Fruit fly (Drosophila melanogaster) whole organism, embryonic: ENCODE data around the gene Baldspot.

Experiments
- Abd-B ChIP-seq: fragments of 200-800 bp; sonication (Bioruptor generic); optimal IDR thresholded peaks from 2 replicates; lab custom pipeline; 2018; ENCODE audit warnings: missing biosample characterization, mild to moderate bottlenecking, missing genetic modification characterization, moderate library complexity
- Ada2b ChIP-seq: fragments of 200-800 bp; sonication (Bioruptor generic); IDR thresholded peaks from 2 replicates; pipeline ENCODE4 v1.3.6; 2022; ENCODE audit warnings: missing biosample characterization, missing genetic modification characterization
- BEAF-32 ChIP-seq: fragments of 200-800 bp; sonication (Bioruptor generic); optimal IDR thresholded peaks from 3 replicates; lab custom pipeline; 2017; ENCODE audit warnings: missing biosample characterization, missing genetic modification characterization, mild to moderate bottlenecking, moderate library complexity, missing genetic modification reagents
- Bgb ChIP-seq: fragments of 200-800 bp; sonication (Bioruptor generic); IDR thresholded peaks from 2 replicates; pipeline ENCODE4 v1.3.6; 2022; ENCODE audit warnings: missing biosample characterization, missing genetic modification characterization; ENCODE audit not compliant: partially characterized antibody
- Blimp-1 ChIP-seq: fragments of 200-800 bp; sonication (Bioruptor generic); optimal IDR thresholded peaks from 3 replicates; lab custom pipeline; 2018; ENCODE audit warnings: missing biosample characterization, missing genetic modification characterization, mild to moderate bottlenecking, moderate library complexity, missing genetic modification reagents
- CG14014 ChIP-seq: fragments of 200-800 bp; sonication (Bioruptor generic); IDR thresholded peaks from 2 replicates; pipeline ENCODE4 v1.3.6; 2022; ENCODE audit warnings: missing biosample characterization, missing genetic modification characterization
- CG15011 ChIP-seq: fragments of 200-800 bp; sonication (Bioruptor generic); optimal IDR thresholded peaks from 3 replicates; lab custom pipeline; 2018; ENCODE audit warnings: missing biosample characterization, mild to moderate bottlenecking, missing genetic modification characterization
- CG17612 ChIP-seq: fragments of 200-800 bp; sonication (Bioruptor generic); IDR thresholded peaks from 2 replicates; pipeline ENCODE4 v1.3.6; 2022; ENCODE audit warnings: missing biosample characterization, missing genetic modification characterization
- CG2678 ChIP-seq: fragments of 200-800 bp; sonication (Bioruptor generic); optimal IDR thresholded peaks from 3 replicates; lab custom pipeline; 2019; ENCODE audit warnings: missing biosample characterization, mild to moderate bottlenecking, missing genetic modification characterization, moderate library complexity
- CG3065 ChIP-seq: fragments of 200-800 bp; sonication (Bioruptor generic); optimal IDR thresholded peaks from 2 replicates; lab custom pipeline; 2016; ENCODE audit warnings: missing biosample characterization, missing genetic modification characterization
- CG31365 ChIP-seq: fragments of 200-800 bp; sonication (Bioruptor generic); optimal IDR thresholded peaks from 2 replicates; lab custom pipeline; 2018; ENCODE audit warnings: missing biosample characterization, mild to moderate bottlenecking, missing genetic modification characterization
- CG34422 ChIP-seq: fragments of 200-800 bp; sonication (Bioruptor generic); IDR thresholded peaks from 3 replicates; pipeline ENCODE4 v1.3.6; 2022; ENCODE audit warnings: missing biosample characterization, missing genetic modification characterization
- CG3847 ChIP-seq: fragments of 200-800 bp; sonication (Bioruptor generic); IDR thresholded peaks from 2 replicates; pipeline ENCODE4 v1.3.6; 2022; ENCODE audit warnings: missing biosample characterization, missing genetic modification characterization
- CG42726 ChIP-seq: fragments of 200-800 bp; sonication (Bioruptor generic); IDR thresholded peaks from 2 replicates; pipeline ENCODE4 v1.3.6; 2022; ENCODE audit warnings: missing biosample characterization, missing genetic modification characterization; ENCODE audit not compliant: partially characterized antibody
- CG4404 ChIP-seq: fragments of 200-800 bp; sonication (Bioruptor generic); IDR thresholded peaks from 2 replicates; pipeline ENCODE4 v1.3.6; 2022; ENCODE audit warnings: missing biosample characterization, missing genetic modification characterization
- CG6654 ChIP-seq: fragments of 200-800 bp; sonication (Bioruptor generic); optimal IDR thresholded peaks from 2 replicates; lab custom pipeline; 2017; ENCODE audit warnings: missing biosample characterization, mild to moderate bottlenecking, missing genetic modification characterization
- CG7987 ChIP-seq: fragments of 200-800 bp; sonication (Bioruptor generic); optimal IDR thresholded peaks from 2 replicates; lab custom pipeline; 2018; ENCODE audit warnings: missing biosample characterization, mild to moderate bottlenecking, missing genetic modification characterization, moderate library complexity
- CoRest ChIP-seq: fragments of 200-800 bp; sonication (Bioruptor generic); optimal IDR thresholded peaks from 3 replicates; lab custom pipeline; 2018; ENCODE audit warnings: missing biosample characterization, mild to moderate bottlenecking, missing genetic modification characterization, moderate library complexity
- D19B ChIP-seq: fragments of 200-800 bp; sonication (Bioruptor generic); optimal IDR thresholded peaks from 2 replicates; lab custom pipeline; 2017; ENCODE audit warnings: missing biosample characterization, mild to moderate bottlenecking, missing genetic modification characterization
- Deaf1 ChIP-seq: fragments of 200-800 bp; optimal IDR thresholded peaks from 3 replicates; lab custom pipeline; 2019; ENCODE audit warnings: missing biosample characterization, mild to moderate bottlenecking, missing genetic modification characterization, moderate library complexity
- Elba2 ChIP-seq: fragments of 200-800 bp; sonication (Bioruptor generic); optimal IDR thresholded peaks from 3 replicates; lab custom pipeline; 2016; ENCODE audit warnings: missing biosample characterization, missing genetic modification characterization
- Fer3 ChIP-seq: fragments of 200-800 bp; sonication (Bioruptor generic); optimal IDR thresholded peaks from 2 replicates; lab custom pipeline; 2018; ENCODE audit warnings: missing biosample characterization, mild to moderate bottlenecking, missing genetic modification characterization, moderate library complexity
- HmgD ChIP-seq: fragments of 200-800 bp; sonication (Bioruptor generic); optimal IDR thresholded peaks from 3 replicates; lab custom pipeline; 2016; ENCODE audit warnings: missing biosample characterization, missing genetic modification characterization
- Hr78 ChIP-seq, 2 experiments: fragments of 200-800 bp in 1 of 2; fragments of >200 bp in 1 of 2; sonication (Bioruptor generic) in 1 of 2; optimal IDR thresholded peaks; 2 replicates each; lab custom pipeline; 2017 to 2019; ENCODE audit warnings: missing biosample characterization in 2 of 2, missing genetic modification characterization in 2 of 2, mild to moderate bottlenecking in 1 of 2, moderate library complexity in 1 of 2
- Lim3 ChIP-seq: fragments of 200-800 bp; sonication (Bioruptor generic); IDR thresholded peaks from 2 replicates; pipeline ENCODE4 v1.3.6; 2022; ENCODE audit warnings: missing biosample characterization, missing genetic modification characterization
- Ravus ChIP-seq: fragments of 200-800 bp; sonication (Bioruptor generic); IDR thresholded peaks from 2 replicates; pipeline ENCODE4 v1.3.6; 2022; ENCODE audit warnings: missing biosample characterization, missing genetic modification characterization
- Rfx ChIP-seq: fragments of 200-800 bp; sonication (Bioruptor generic); IDR thresholded peaks from 2 replicates; pipeline ENCODE4 v1.3.6; 2022; ENCODE audit warnings: missing biosample characterization, missing genetic modification characterization
- Sry-δ ChIP-seq: fragments of 200-800 bp; sonication (Bioruptor generic); optimal IDR thresholded peaks from 2 replicates; lab custom pipeline; 2016; ENCODE audit warnings: missing biosample characterization, missing genetic modification characterization
- Ssrp ChIP-seq: fragments of 200-800 bp; sonication (Bioruptor generic); optimal IDR thresholded peaks from 2 replicates; lab custom pipeline; 2018; ENCODE audit warnings: missing biosample characterization, mild to moderate bottlenecking, missing genetic modification characterization, moderate library complexity
- YL-1 ChIP-seq: fragments of 200-800 bp; sonication (Bioruptor generic); optimal IDR thresholded peaks from 3 replicates; lab custom pipeline; 2017; ENCODE audit warnings: missing biosample characterization, mild to moderate bottlenecking, missing genetic modification characterization
- ara ChIP-seq: fragments of 200-800 bp; sonication (Bioruptor generic); IDR thresholded peaks from 2 replicates; pipeline ENCODE4 v1.3.6; 2022; ENCODE audit warnings: missing biosample characterization, missing genetic modification characterization
- ato ChIP-seq: fragments of 200-800 bp; sonication (Bioruptor generic); IDR thresholded peaks from 2 replicates; pipeline ENCODE4 v1.3.6; 2022; ENCODE audit warnings: missing biosample characterization, missing genetic modification characterization; ENCODE audit not compliant: partially characterized antibody
- emc ChIP-seq: fragments of 200-800 bp; sonication (Bioruptor generic); optimal IDR thresholded peaks from 2 replicates; lab custom pipeline; 2016; ENCODE audit warnings: missing biosample characterization, missing genetic modification characterization
- gcm2 ChIP-seq: fragments of 200-800 bp; sonication (Bioruptor generic); optimal IDR thresholded peaks from 2 replicates; lab custom pipeline; 2016; ENCODE audit warnings: missing biosample characterization, missing genetic modification characterization
- gsb-n ChIP-seq: fragments of 200-800 bp; sonication (Bioruptor generic); optimal IDR thresholded peaks from 3 replicates; lab custom pipeline; 2018; ENCODE audit warnings: missing biosample characterization, mild to moderate bottlenecking, missing genetic modification characterization
- hb ChIP-seq: fragments of 200-800 bp; sonication (Bioruptor generic); IDR thresholded peaks from 3 replicates; pipeline ENCODE4 v1.3.6; 2022; ENCODE audit warnings: missing biosample characterization, missing genetic modification characterization; ENCODE audit not compliant: partially characterized antibody
- kni ChIP-seq: fragments of 200-800 bp; sonication (Bioruptor generic); optimal IDR thresholded peaks from 3 replicates; lab custom pipeline; 2017; ENCODE audit warnings: mild to moderate bottlenecking, missing biosample characterization, missing genetic modification reagents, missing genetic modification characterization
- lov ChIP-seq, 2 experiments: fragments of 200-800 bp in 1 of 2; fragments of >200 bp in 1 of 2; sonication (Bioruptor generic) in 1 of 2; IDR thresholded peaks in 1 of 2; optimal IDR thresholded peaks in 1 of 2; 2 replicates in 1 of 2; 3 replicates in 1 of 2; pipeline versions ENCODE4 v1.3.6 to Lab custom; 2017 to 2022; ENCODE audit warnings: missing biosample characterization in 1 of 2, missing genetic modification characterization in 1 of 2
- p53 ChIP-seq: fragments of 200-800 bp; sonication (Bioruptor generic); optimal IDR thresholded peaks from 2 replicates; lab custom pipeline; 2016; ENCODE audit warnings: missing biosample characterization, missing genetic modification characterization
- pfk ChIP-seq: fragments of 200-800 bp; sonication (Bioruptor generic); optimal IDR thresholded peaks from 2 replicates; lab custom pipeline; 2018; ENCODE audit warnings: missing biosample characterization, mild to moderate bottlenecking, missing genetic modification characterization, moderate library complexity
- prd ChIP-seq, 3 experiments: fragments of >200 bp in 2 of 3; fragments of 200-800 bp in 1 of 3; sonication (Bioruptor generic) in 1 of 3; optimal IDR thresholded peaks in 2 of 3; IDR thresholded peaks in 1 of 3; 2 replicates in 2 of 3; 3 replicates in 1 of 3; pipeline versions ENCODE4 v1.3.6 to Lab custom; 2017 to 2022; ENCODE audit warnings: missing biosample characterization in 1 of 3, missing genetic modification characterization in 1 of 3
- pros ChIP-seq: fragments of 200-800 bp; sonication (Bioruptor generic); optimal IDR thresholded peaks from 3 replicates; lab custom pipeline; 2019; ENCODE audit warnings: missing biosample characterization, mild to moderate bottlenecking, missing genetic modification characterization, moderate library complexity
- sd ChIP-seq: fragments of 200-800 bp; sonication (Bioruptor generic); optimal IDR thresholded peaks from 3 replicates; lab custom pipeline; 2018; ENCODE audit warnings: missing biosample characterization, mild to moderate bottlenecking, missing genetic modification characterization, moderate library complexity
- sqz ChIP-seq: fragments of 200-800 bp; sonication (Bioruptor generic); optimal IDR thresholded peaks from 3 replicates; lab custom pipeline; 2018; ENCODE audit warnings: missing biosample characterization, mild to moderate bottlenecking, missing genetic modification characterization
- ttk ChIP-seq: fragments of 200-800 bp; sonication (Bioruptor generic); IDR thresholded peaks from 2 replicates; pipeline ENCODE4 v2.1.2; 2022; ENCODE audit warnings: missing biosample characterization, missing genetic modification characterization
- vvl ChIP-seq: fragments of 200-800 bp; sonication (Bioruptor generic); IDR thresholded peaks from 2 replicates; pipeline ENCODE4 v1.3.6; 2022; ENCODE audit warnings: missing biosample characterization, missing genetic modification characterization

Gene Baldspot

DNA sequence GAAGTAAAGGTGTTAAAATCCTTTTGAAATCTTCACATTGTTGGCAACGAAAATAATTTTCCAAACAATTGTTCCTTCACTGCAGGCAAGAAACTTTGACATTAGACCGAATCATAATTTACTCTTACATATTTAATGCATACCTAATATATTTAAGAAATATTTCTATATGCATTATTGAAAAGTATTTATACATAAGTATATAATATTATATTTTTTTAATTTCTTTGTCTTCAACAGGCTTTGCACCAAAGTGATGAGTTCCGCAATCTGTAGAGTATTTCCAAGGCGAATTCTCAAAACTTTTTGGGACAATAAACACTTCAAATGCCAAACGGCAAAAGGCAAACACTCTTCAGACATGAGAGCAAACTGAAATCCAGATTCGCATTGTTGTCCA is 35.7 kb upstream of the Baldspot start (continued):
- TF ChIP-seq Ssrp (peak; percentile 48), ara (GFP tag; lab: Robert Waterston, UW) (0 out of 2 replicates have a peak, but pooled peaks have one; percentile 39), CG14014 (GFP tag; lab: Robert Waterston, UW) (peak; percentile 38; the same call in 1 of the 2 replicates), prd (optimal IDR thresholded peaks at IDR 0.05; lab: Kevin White, UChicago) (no peak), prd (GFP tag; IDR thresholded peaks at IDR 0.05; lab: Robert Waterston, UW) (peak; percentile 52; the same call in 1 of the 3 replicates), ato (GFP tag; lab: Robert Waterston, UW) (no peak), Abd-B (GFP tag; lab: Kevin White, UChicago) (no peak), gsb-n (tag; lab: Kevin White, UChicago) (peak; percentile 37), vvl (peak; percentile 60), CG3847 (GFP tag; lab: Robert Waterston, UW) (peak; percentile 37), ttk (GFP tag; lab: Robert Waterston, UW) (peak; percentile 65), gcm2 (GFP tag; lab: Kevin White, UChicago) (no peak), CG2678 (tag; lab: Kevin White, UChicago) (peak; percentile 67), Sry-δ (GFP tag; lab: Kevin White, UChicago) (no peak), CoRest (tag; lab: Kevin White, UChicago) (peak; percentile 37)

DNA sequence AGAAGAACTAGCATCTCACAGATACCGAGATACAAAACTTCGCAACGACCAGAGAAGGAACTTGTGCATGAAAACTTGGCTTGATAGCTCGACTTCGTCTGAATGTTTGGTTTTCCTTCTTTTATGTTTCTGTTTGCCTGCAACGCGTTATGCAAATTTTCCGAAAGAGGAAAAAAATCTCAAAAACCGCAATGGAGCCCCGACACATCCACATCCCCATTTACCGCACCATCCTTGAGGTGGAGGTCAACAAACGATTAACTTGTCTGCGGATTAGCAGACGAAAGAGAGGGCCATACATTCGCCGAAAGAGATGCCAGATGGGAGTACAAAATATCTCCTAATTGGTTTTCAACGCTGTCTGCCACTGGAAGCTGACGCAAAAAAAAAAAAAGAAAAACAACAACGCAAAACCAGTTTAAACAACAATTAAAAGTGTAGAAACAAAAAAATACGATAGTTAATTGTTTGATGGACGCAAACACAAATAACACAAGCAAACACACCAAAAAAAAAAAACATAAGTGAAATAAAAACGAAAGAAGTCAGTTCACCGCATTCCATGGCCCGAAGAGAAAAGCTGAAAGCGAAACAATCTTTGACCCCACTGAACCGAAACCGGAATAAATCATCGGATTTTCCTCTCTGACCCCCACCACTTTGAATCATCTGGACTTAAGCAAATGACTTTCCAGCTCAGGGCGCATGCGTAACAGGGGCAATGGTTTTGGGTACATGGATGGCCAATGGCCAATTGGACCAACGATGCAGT is 33.8 kb upstream of the Baldspot start:
- TF ChIP-seq Blimp-1 (GFP tag; lab: Kevin White, UChicago): peak; percentile 77
- TF ChIP-seq Lim3 (GFP tag; lab: Robert Waterston, UW): no peak
- TF ChIP-seq emc (GFP tag; lab: Kevin White, UChicago): no peak
- no peak for TF ChIP-seq YL-1
- TF ChIP-seq Elba2: no peak
- TF ChIP-seq Hr78 (GFP tag; optimal IDR thresholded peaks at IDR 0.05; lab: Kevin White, UChicago): peak in 1 of 2 experiments; percentile 69
- no peak for TF ChIP-seq CoRest (tag; lab: Kevin White, UChicago)
- no peak for TF ChIP-seq Ada2b (GFP tag; lab: Robert Waterston, UW)
- no peak for TF ChIP-seq kni
- no peak for TF ChIP-seq Ravus (GFP tag; lab: Robert Waterston, UW)
- no peak for TF ChIP-seq D19B (GFP tag; lab: Kevin White, UChicago)
- no peak for TF ChIP-seq CG31365 (tag; lab: Kevin White, UChicago)
- TF ChIP-seq CG7987 (GFP tag; lab: Kevin White, UChicago): no peak
- TF ChIP-seq lov (optimal IDR thresholded peaks at IDR 0.05; lab: Kevin White, UChicago): no peak
- no peak for TF ChIP-seq lov (GFP tag; IDR thresholded peaks at IDR 0.05; lab: Robert Waterston, UW)
- TF ChIP-seq CG17612: no peak
- TF ChIP-seq Fer3 (tag; lab: Kevin White, UChicago): no peak
- no peak for TF ChIP-seq Bgb (GFP tag; lab: Robert Waterston, UW)
- peak; percentile 18 for TF ChIP-seq sqz (GFP tag; lab: Kevin White, UChicago)
- no peak for TF ChIP-seq BEAF-32 (GFP tag; lab: Kevin White, UChicago)
- TF ChIP-seq CG34422 (GFP tag; lab: Robert Waterston, UW): no peak
- TF ChIP-seq CG3065 (GFP tag; lab: Kevin White, UChicago): no peak
- no peak for TF ChIP-seq CG15011
- TF ChIP-seq Rfx (GFP tag; lab: Robert Waterston, UW): no peak
- TF ChIP-seq CG42726 (GFP tag; lab: Robert Waterston, UW): no peak
- no peak for TF ChIP-seq p53 (GFP tag; lab: Kevin White, UChicago)
- no peak for TF ChIP-seq pfk (GFP tag; lab: Kevin White, UChicago)
- TF ChIP-seq CG4404 (GFP tag; lab: Robert Waterston, UW): no peak
- no peak for TF ChIP-seq CG6654 (GFP tag; lab: Kevin White, UChicago)
- TF ChIP-seq HmgD: no peak
- TF ChIP-seq Deaf1: no peak
- peak; percentile 68 for TF ChIP-seq sd
- TF ChIP-seq pros (GFP tag; lab: Kevin White, UChicago): no peak
- TF ChIP-seq hb: no peak
